Worm (Caenorhabditis elegans): Measurements from ENCODE around the gene T25E4.1.

Gene T25E4.1

ce11 chrII:5593377-5593932 is 15.3 kb downstream of the T25E4.1 start, which contains the start of gene cdc-14 (continued):
- TF ChIP-seq daf-8 (GFP tag; IDR thresholded peaks at IDR 0.05): no peak
- TF ChIP-seq php-3 (GFP tag; IDR thresholded peaks at IDR 0.05): no peak
- no peak for TF ChIP-seq snpc-1.2 (GFP tag; IDR thresholded peaks at IDR 0.05)
- TF ChIP-seq cey-2 (tag; optimal IDR thresholded peaks at IDR 0.05; ENCODE audit: borderline replicate concordance, insufficient read depth): no peak
- TF ChIP-seq dmd-9 (GFP tag; IDR thresholded peaks at IDR 0.05): no peak
- peak; percentile 41 for TF ChIP-seq T20F7.1 (GFP tag; optimal IDR thresholded peaks at IDR 0.05)
- TF ChIP-seq D1046.2 (GFP tag; IDR thresholded peaks at IDR 0.05): no peak
- no peak for TF ChIP-seq aha-1 (tag)
- no peak for TF ChIP-seq zip-2 (tag; optimal IDR thresholded peaks at IDR 0.05)
- no peak for TF ChIP-seq daf-19 (GFP tag; conservative IDR thresholded peaks at IDR 0.05)
- TF ChIP-seq nhr-25 (tag; optimal IDR thresholded peaks at IDR 0.05; ENCODE audit: borderline replicate concordance, insufficient read depth): peak; percentile 61
- no peak for TF ChIP-seq zag-1 (tag; optimal IDR thresholded peaks at IDR 0.05)
- no peak for TF ChIP-seq tra-1 (GFP tag; IDR thresholded peaks at IDR 0.05)
- peak; percentile 85 for TF ChIP-seq hlh-11 (tag; optimal IDR thresholded peaks at IDR 0.05)
- TF ChIP-seq madf-5 (GFP tag; IDR thresholded peaks at IDR 0.05): no peak
- TF ChIP-seq arid-1 (GFP tag; conservative IDR thresholded peaks at IDR 0.05): no peak
- no peak for TF ChIP-seq unc-39 (tag; optimal IDR thresholded peaks at IDR 0.05)
- TF ChIP-seq egl-43 (GFP tag; IDR thresholded peaks at IDR 0.05): no peak
- TF ChIP-seq fkh-10 (GFP tag; optimal IDR thresholded peaks at IDR 0.05): no peak
- TF ChIP-seq hlh-30 (tag; optimal IDR thresholded peaks at IDR 0.05; ENCODE audit: insufficient read depth): peak; percentile 97
- TF ChIP-seq nhr-6 (tag; optimal IDR thresholded peaks at IDR 0.05): peak; percentile 55
- no peak for TF ChIP-seq dmd-8 (GFP tag; IDR thresholded peaks at IDR 0.05)
- peak; percentile 63 for TF ChIP-seq nhr-77 (tag; optimal IDR thresholded peaks at IDR 0.05)
- TF ChIP-seq mxl-2 (GFP tag; conservative IDR thresholded peaks at IDR 0.05): no peak
- peak in 1 of 2 experiments; percentile 87 for TF ChIP-seq unc-62 (GFP tag; optimal IDR thresholded peaks at IDR 0.05 in 1 of 2)
- TF ChIP-seq unc-62 (tag; optimal IDR thresholded peaks at IDR 0.05): no peak
- no peak for TF ChIP-seq Y105C5A.15 (GFP tag; IDR thresholded peaks at IDR 0.05)
- 0 out of 2 replicates have a peak, but pooled peaks have one; percentile 18 for TF ChIP-seq ctbp-1 (GFP tag; IDR thresholded peaks at IDR 0.05)
- TF ChIP-seq sdz-12 (GFP tag; optimal IDR thresholded peaks at IDR 0.05): no peak
- no peak for TF ChIP-seq nhr-237 (tag; optimal IDR thresholded peaks at IDR 0.05)
- TF ChIP-seq ceh-20 (GFP tag; IDR thresholded peaks at IDR 0.05): no peak
- no peak for TF ChIP-seq Y5F2A.4 (GFP tag; optimal IDR thresholded peaks at IDR 0.05)
- no peak for TF ChIP-seq nhr-10 (tag; optimal IDR thresholded peaks at IDR 0.05)
- no peak for TF ChIP-seq nhr-42 (GFP tag; IDR thresholded peaks at IDR 0.05)
- no peak for TF ChIP-seq nhr-111 (GFP tag; optimal IDR thresholded peaks at IDR 0.05)
- TF ChIP-seq mxl-3 (GFP tag; optimal IDR thresholded peaks at IDR 0.05): peak; percentile 81
- no peak for TF ChIP-seq snpc-4 (tag; optimal IDR thresholded peaks at IDR 0.05)
- peak; percentile 66 for TF ChIP-seq dpl-1 (GFP tag; optimal IDR thresholded peaks at IDR 0.05)
- no peak for TF ChIP-seq egl-27 (tag; optimal IDR thresholded peaks at IDR 0.05)
- TF ChIP-seq dve-1 (tag; optimal IDR thresholded peaks at IDR 0.05; ENCODE audit: insufficient read depth): peak; percentile 81
- TF ChIP-seq hif-1 (tag; optimal IDR thresholded peaks at IDR 0.05): peak in 1 of 2 experiments; percentile 44
- TF ChIP-seq ztf-11 (tag; optimal IDR thresholded peaks at IDR 0.05): no peak
- no peak for TF ChIP-seq gei-8 (GFP tag; optimal IDR thresholded peaks at IDR 0.05)
- no peak for TF ChIP-seq T26A8.4 (GFP tag; IDR thresholded peaks at IDR 0.05)
- no peak for TF ChIP-seq ZK546.5 (tag; optimal IDR thresholded peaks at IDR 0.05)
- TF ChIP-seq F10B5.3 (tag; optimal IDR thresholded peaks at IDR 0.05): no peak
- 0 out of 2 replicates have a peak, but pooled peaks have one; percentile 36 for TF ChIP-seq hmg-1.1 (GFP tag; IDR thresholded peaks at IDR 0.05)
- no peak for TF ChIP-seq nhr-76 (tag; optimal IDR thresholded peaks at IDR 0.05)
- TF ChIP-seq lin-13 (GFP tag; optimal IDR thresholded peaks at IDR 0.05): no peak
- no peak for TF ChIP-seq zfp-3 (GFP tag; conservative IDR thresholded peaks at IDR 0.05)
- no peak for TF ChIP-seq F49E8.2 (tag; optimal IDR thresholded peaks at IDR 0.05; ENCODE audit: borderline replicate concordance)

Measured in whole organism, L4 larva.